Worm (Caenorhabditis elegans): ENCODE measurements around the gene Y73F8A.35.
"Not testable (repeated sequence)": the region's sequence is repeated elsewhere in the genome, so short reads cannot be mapped to it uniquely, and the experiment has no call there.

The Y73F8A.35 gene

DNA sequence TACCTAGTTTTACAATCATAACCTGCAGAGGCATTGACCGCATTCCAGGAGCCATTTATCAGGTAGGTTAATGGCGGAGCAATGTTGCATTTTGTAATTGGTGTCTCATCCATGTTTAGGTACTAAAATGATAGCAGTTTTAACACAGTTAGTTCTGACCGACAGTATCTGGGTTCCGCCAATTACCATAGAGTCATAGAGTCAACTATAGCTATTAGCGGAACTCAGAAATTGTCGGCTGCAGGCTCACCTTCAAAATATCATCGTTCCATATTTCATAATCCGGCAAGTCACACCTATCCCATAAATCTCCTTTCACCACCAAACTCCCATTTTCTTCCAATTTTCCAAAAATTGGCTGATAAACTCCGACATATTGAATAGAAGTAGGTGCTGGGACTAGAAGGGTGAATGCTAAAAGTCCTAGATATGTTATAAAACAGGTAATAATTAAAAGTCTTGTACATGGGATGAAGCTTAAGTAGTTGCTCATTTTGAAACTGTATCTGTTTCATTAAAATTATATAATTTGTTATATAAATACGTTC, at the start of gene Y73F8A.35:
Gene Y73F8A.35, minus strand, starts transcription at position 498 of the 548 bp plus-strand sequence.
- TF ChIP-seq F13H6.1 (tag; optimal IDR thresholded peaks at IDR 0.05), result no peak
- no peak for TF ChIP-seq ceh-34 (tag; optimal IDR thresholded peaks at IDR 0.05)
- TF ChIP-seq ceh-22 (tag; optimal IDR thresholded peaks at IDR 0.05), result no peak
- TF ChIP-seq hlh-6 (tag; optimal IDR thresholded peaks at IDR 0.05), result no peak
- TF ChIP-seq T23F11.4 (GFP tag; optimal IDR thresholded peaks at IDR 0.05), result no peak
- TF ChIP-seq elt-4 (tag; optimal IDR thresholded peaks at IDR 0.05), result no peak
- no peak for TF ChIP-seq sdc-2 (tag; optimal IDR thresholded peaks at IDR 0.05)
- no peak for TF ChIP-seq unc-55 (GFP tag; optimal IDR thresholded peaks at IDR 0.05)
- no peak for TF ChIP-seq madf-2 (tag; optimal IDR thresholded peaks at IDR 0.05)
- no peak for TF ChIP-seq syd-9 (tag; optimal IDR thresholded peaks at IDR 0.05)
- no peak for TF ChIP-seq sox-4 (tag; optimal IDR thresholded peaks at IDR 0.05)
- TF ChIP-seq pros-1 (tag; optimal IDR thresholded peaks at IDR 0.05), result no peak
- no peak for TF ChIP-seq mec-3 (tag; optimal IDR thresholded peaks at IDR 0.05; ENCODE audit: borderline replicate concordance)
- no peak for TF ChIP-seq ztf-16 (tag; optimal IDR thresholded peaks at IDR 0.05)

DNA sequence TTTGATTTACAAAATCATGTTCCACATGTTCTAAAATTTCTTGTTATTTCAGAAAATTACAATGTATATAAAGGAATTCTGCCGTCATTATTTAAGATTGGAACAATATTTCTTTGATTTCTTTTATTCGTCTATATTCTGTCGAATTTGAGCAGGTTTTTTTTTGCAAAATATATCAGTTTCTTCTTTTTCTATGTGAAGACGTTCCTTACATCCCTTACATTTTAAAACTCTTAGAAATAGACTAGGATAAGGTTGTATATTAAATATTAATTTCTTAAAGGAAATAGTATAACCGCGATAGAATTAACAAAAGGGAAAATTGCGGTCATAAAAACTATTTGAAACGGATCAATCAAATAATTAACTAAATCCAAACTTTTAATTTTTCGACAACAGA, 49.1 kb upstream of the Y73F8A.35 start:
- no peak for TF ChIP-seq che-1 (tag; optimal IDR thresholded peaks at IDR 0.05)
- no peak for TF ChIP-seq hlh-15 (tag; optimal IDR thresholded peaks at IDR 0.05)

DNA sequence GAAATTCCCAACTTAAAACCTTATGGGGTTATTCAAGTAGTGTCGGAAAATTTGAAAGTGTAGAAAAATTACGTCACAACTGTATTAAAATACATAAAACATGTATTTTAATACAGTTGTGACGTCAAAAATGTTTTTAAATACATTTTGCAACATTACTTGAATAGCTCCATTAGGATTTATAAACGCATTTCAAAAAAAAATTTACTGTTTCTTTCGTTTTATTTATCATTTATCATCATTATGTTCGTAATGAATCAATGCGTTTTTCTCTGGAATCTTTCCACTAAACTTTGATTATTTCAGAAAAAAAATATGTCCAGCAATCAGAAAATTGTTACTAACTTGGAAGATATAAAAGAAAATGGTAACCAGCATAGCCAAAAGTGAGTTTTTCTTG, 43.9 kb upstream of the Y73F8A.35 start, which contains the start of gene Y105C5A.508:
Gene Y105C5A.508, plus strand, starts transcription at position 301 of the 400 bp plus-strand sequence.
- TF ChIP-seq sox-4 (tag; optimal IDR thresholded peaks at IDR 0.05) (no peak), Y22D7AL.16 (tag; optimal IDR thresholded peaks at IDR 0.05) (no peak), ceh-22 (tag; optimal IDR thresholded peaks at IDR 0.05) (no peak), lim-6 (tag; optimal IDR thresholded peaks at IDR 0.05) (no peak), fkh-10 (GFP tag; optimal IDR thresholded peaks at IDR 0.05) (no peak), ceh-45 (GFP tag; IDR thresholded peaks at IDR 0.05) (no peak), ceh-2 (tag; optimal IDR thresholded peaks at IDR 0.05) (no peak), unc-3 (GFP tag; conservative IDR thresholded peaks at IDR 0.05) (no peak), unc-3 (tag; optimal IDR thresholded peaks at IDR 0.05) (no peak), ceh-9 (tag; optimal IDR thresholded peaks at IDR 0.05) (no peak), pha-2 (tag; optimal IDR thresholded peaks at IDR 0.05) (no peak)

ce11 chrIV:15578786-15579185, 39.0 kb upstream of the Y73F8A.35 start, which contains the start of gene pqn-76:
Gene pqn-76 (plus strand): TSS chrIV:15579086.
- not testable (repeated sequence) for TF ChIP-seq unc-86 (tag; optimal IDR thresholded peaks at IDR 0.05); ceh-19 (GFP tag; optimal IDR thresholded peaks at IDR 0.05); sox-2 (GFP tag; IDR thresholded peaks at IDR 0.05)

DNA sequence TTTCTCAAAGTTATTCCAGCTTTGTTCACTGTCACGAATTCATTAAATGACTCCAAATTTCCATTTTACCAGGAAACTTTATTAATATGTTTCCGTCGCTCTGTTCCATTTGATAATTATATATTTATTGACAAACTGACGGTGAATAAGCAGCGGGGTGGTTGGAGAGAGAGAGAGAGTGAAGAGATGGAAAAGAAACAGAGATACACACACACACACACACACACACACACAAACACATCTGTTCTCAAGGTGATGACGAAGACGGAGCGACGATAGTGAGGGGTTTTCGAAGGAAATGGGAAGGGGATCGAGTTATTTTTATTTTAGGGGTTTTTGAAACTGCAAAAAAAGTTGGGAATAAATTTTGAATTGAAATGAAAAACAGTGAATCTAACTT, 34.1 kb upstream of the Y73F8A.35 start:
- no peak for TF ChIP-seq madf-2 (tag; optimal IDR thresholded peaks at IDR 0.05)
- TF ChIP-seq hlh-13 (GFP tag; optimal IDR thresholded peaks at IDR 0.05), result no peak
- no peak for TF ChIP-seq unc-55 (GFP tag; optimal IDR thresholded peaks at IDR 0.05)
- TF ChIP-seq pax-1 (tag; optimal IDR thresholded peaks at IDR 0.05), result peak; percentile 36
- no peak for TF ChIP-seq eyg-1 (tag; optimal IDR thresholded peaks at IDR 0.05)
- TF ChIP-seq dve-1 (tag; optimal IDR thresholded peaks at IDR 0.05), result no peak
- TF ChIP-seq ama-1 (optimal IDR thresholded peaks at IDR 0.05), result no peak
- TF ChIP-seq tbx-2 (tag; optimal IDR thresholded peaks at IDR 0.05), result peak; percentile 21
- TF ChIP-seq ceh-24 (tag; optimal IDR thresholded peaks at IDR 0.05), result no peak
- peak; percentile 28 for TF ChIP-seq ceh-31 (tag; optimal IDR thresholded peaks at IDR 0.05)
- TF ChIP-seq nfya-1 (tag; optimal IDR thresholded peaks at IDR 0.05), result peak; percentile 74
- peak; percentile 29 for TF ChIP-seq unc-42 (tag; optimal IDR thresholded peaks at IDR 0.05)
- no peak for TF ChIP-seq Y22D7AL.16 (tag; optimal IDR thresholded peaks at IDR 0.05)
- TF ChIP-seq T23F11.4 (GFP tag; optimal IDR thresholded peaks at IDR 0.05), result no peak
- TF ChIP-seq elt-2 (tag; optimal IDR thresholded peaks at IDR 0.05), result peak; percentile 37
- no peak for TF ChIP-seq ceh-34 (tag; optimal IDR thresholded peaks at IDR 0.05)
- no peak for TF ChIP-seq ceh-48 (tag; optimal IDR thresholded peaks at IDR 0.05)
- TF ChIP-seq sdc-2 (tag; optimal IDR thresholded peaks at IDR 0.05), result no peak
- no peak for TF ChIP-seq lim-6 (tag; optimal IDR thresholded peaks at IDR 0.05)
- TF ChIP-seq ceh-9 (tag; optimal IDR thresholded peaks at IDR 0.05), result no peak
- peak; percentile 26 for TF ChIP-seq hlh-8 (tag; optimal IDR thresholded peaks at IDR 0.05)
- TF ChIP-seq ceh-18 (tag; optimal IDR thresholded peaks at IDR 0.05), result no peak
- TF ChIP-seq lin-11 (tag; optimal IDR thresholded peaks at IDR 0.05), result no peak

Measured in whole organism, late embryonic.